Fruit fly (Drosophila melanogaster): ENCODE data around the gene CG43924.

The CG43924 gene

dm6 chr2L:15752096-15752495 lies 41.2 kb upstream of the CG43924 start, which contains the start of gene Mtr4 (continued):
- TF ChIP-seq Dref (GFP tag; IDR thresholded peaks at IDR 0.05): peak; percentile 79
- peak; percentile 43 for TF ChIP-seq Med (GFP tag)
- TF ChIP-seq MTF-1 (GFP tag; optimal IDR thresholded peaks at IDR 0.05; ENCODE audit: borderline replicate concordance): no peak
- peak; percentile 16 for TF ChIP-seq BEAF-32 (GFP tag; optimal IDR thresholded peaks at IDR 0.05)
- no peak for TF ChIP-seq esg (GFP tag; conservative IDR thresholded peaks at IDR 0.05)
- TF ChIP-seq lola (GFP tag; optimal IDR thresholded peaks at IDR 0.05): no peak
- TF ChIP-seq CG13287 (GFP tag; IDR thresholded peaks at IDR 0.05; ENCODE audit: partially characterized antibody): peak; percentile 60
- TF ChIP-seq schlank (tag; optimal IDR thresholded peaks at IDR 0.05): no peak
- no peak for TF ChIP-seq Atf3 (GFP tag; optimal IDR thresholded peaks at IDR 0.05)
- TF ChIP-seq D19B (GFP tag; optimal IDR thresholded peaks at IDR 0.05): no peak
- TF ChIP-seq mam (GFP tag; optimal IDR thresholded peaks at IDR 0.05): no peak
- TF ChIP-seq Sry-β (GFP tag; optimal IDR thresholded peaks at IDR 0.05): peak; percentile 94
- no peak for TF ChIP-seq CG14014 (GFP tag; IDR thresholded peaks at IDR 0.05)
- TF ChIP-seq CG17385 (GFP tag; optimal IDR thresholded peaks at IDR 0.05): no peak
- TF ChIP-seq MBD-R2 (GFP tag; IDR thresholded peaks at IDR 0.05): peak; percentile 71
- no peak; the same call in 1 of the 2 replicates for TF ChIP-seq tna (GFP tag; IDR thresholded peaks at IDR 0.05; ENCODE audit: partially characterized antibody)
- TF ChIP-seq CG17802 (tag; optimal IDR thresholded peaks at IDR 0.05): no peak
- peak; percentile 10 for TF ChIP-seq CG10267 (tag; optimal IDR thresholded peaks at IDR 0.05)
- TF ChIP-seq Elba2 (GFP tag; optimal IDR thresholded peaks at IDR 0.05): no peak
- no peak for TF ChIP-seq luna (GFP tag; optimal IDR thresholded peaks at IDR 0.05)
- TF ChIP-seq Xbp1 (GFP tag; optimal IDR thresholded peaks at IDR 0.05): no peak
- no peak for TF ChIP-seq CG7556 (GFP tag; optimal IDR thresholded peaks at IDR 0.05)
- TF ChIP-seq sr (GFP tag; IDR thresholded peaks at IDR 0.05): no peak
- peak; percentile 21 for TF ChIP-seq CG17829 (tag; optimal IDR thresholded peaks at IDR 0.05)
- TF ChIP-seq CG2889 (GFP tag; IDR thresholded peaks at IDR 0.05): no peak
- TF ChIP-seq org-1 (GFP tag; optimal IDR thresholded peaks at IDR 0.05): no peak
- peak; percentile 11 for TF ChIP-seq Sin3A (optimal IDR thresholded peaks at IDR 0.05)
- peak; percentile 33 for TF ChIP-seq sens (GFP tag)
- peak; percentile 61; the same call in 1 of the 2 replicates for TF ChIP-seq E2f2 (GFP tag; IDR thresholded peaks at IDR 0.05)
- TF ChIP-seq btn (GFP tag; optimal IDR thresholded peaks at IDR 0.05): no peak
- no peak for TF ChIP-seq Hr51 (GFP tag; optimal IDR thresholded peaks at IDR 0.05)
- TF ChIP-seq CG17186 (GFP tag; optimal IDR thresholded peaks at IDR 0.05): peak; percentile 2
- TF ChIP-seq CG14710 (tag; optimal IDR thresholded peaks at IDR 0.05): peak; percentile 28
- TF ChIP-seq CG32532 (GFP tag; IDR thresholded peaks at IDR 0.05): no peak
- TF ChIP-seq crp (GFP tag; optimal IDR thresholded peaks at IDR 0.05): peak in 1 of 2 experiments; percentile 42
- TF ChIP-seq Jarid2 (GFP tag; optimal IDR thresholded peaks at IDR 0.05): no peak
- no peak for TF ChIP-seq nmo (GFP tag; optimal IDR thresholded peaks at IDR 0.05)
- TF ChIP-seq CG10959 (GFP tag; IDR thresholded peaks at IDR 0.05): no peak
- no peak for TF ChIP-seq sd (tag; optimal IDR thresholded peaks at IDR 0.05)
- TF ChIP-seq CG6254 (GFP tag; optimal IDR thresholded peaks at IDR 0.05): no peak
- TF ChIP-seq pum (GFP tag; optimal IDR thresholded peaks at IDR 0.05): no peak
- TF ChIP-seq hth (optimal IDR thresholded peaks at IDR 0.05): no peak

- TF ChIP-seq Dad (GFP tag; optimal IDR thresholded peaks at IDR 0.05) (no peak), pum (GFP tag; optimal IDR thresholded peaks at IDR 0.05) (no peak), nom (GFP tag; optimal IDR thresholded peaks at IDR 0.05) (no peak), CG31388 (GFP tag; optimal IDR thresholded peaks at IDR 0.05) (no peak), gem (tag; optimal IDR thresholded peaks at IDR 0.05) (no peak), sima (GFP tag; optimal IDR thresholded peaks at IDR 0.05) (no peak), CG3838 (GFP tag; optimal IDR thresholded peaks at IDR 0.05) (no peak), yki (optimal IDR thresholded peaks at IDR 0.05) (no peak), tgo (GFP tag; IDR thresholded peaks at IDR 0.05) (peak; percentile 44; the same call in 1 of the 3 replicates), CG4854 (GFP tag; optimal IDR thresholded peaks at IDR 0.05) (no peak), zf30C (GFP tag; optimal IDR thresholded peaks at IDR 0.05) (no peak), CG3163 (GFP tag; optimal IDR thresholded peaks at IDR 0.05) (no peak), Ssrp (tag; optimal IDR thresholded peaks at IDR 0.05) (no peak), danr (GFP tag; IDR thresholded peaks at IDR 0.05) (0 out of 2 replicates have a peak, but pooled peaks have one; percentile 10)
These were observed 40.3 kb upstream of the CG43924 start for dm6 chr2L:15751259-15751555.

Data from whole organism, embryonic.